Worm (Caenorhabditis elegans) whole organism, L3 larva: ENCODE results near the gene cdh-9.

Experiments used
- R02D3.7 ChIP-seq: fragments of 150-350 bp; optimal IDR thresholded peaks from 2 replicates; lab custom pipeline; 2014; ENCODE audit warnings: missing biosample characterization, missing genetic modification characterization
- ZK546.5 ChIP-seq: sonication (generic microtip); optimal IDR thresholded peaks from 2 replicates; lab custom pipeline; 2017; ENCODE audit warnings: missing biosample characterization, missing genetic modification characterization
- aly-2 ChIP-seq: fragments of 150-350 bp; optimal IDR thresholded peaks from 2 replicates; lab custom pipeline; 2014; ENCODE audit warnings: missing biosample characterization, missing genetic modification characterization
- ceh-82 ChIP-seq: fragments of 150-350 bp; optimal IDR thresholded peaks from 2 replicates; lab custom pipeline; 2014; ENCODE audit warnings: missing biosample characterization, missing genetic modification characterization
- ceh-9 ChIP-seq: sonication (generic microtip); optimal IDR thresholded peaks from 2 replicates; lab custom pipeline; 2018; ENCODE audit warnings: missing biosample characterization, missing genetic modification characterization
- egl-27 ChIP-seq: sonication (generic microtip); optimal IDR thresholded peaks from 4 replicates; lab custom pipeline; 2017; ENCODE audit warnings: missing biosample characterization, missing genetic modification reagents, missing genetic modification characterization
- elt-1 ChIP-seq: fragments of 150-350 bp; optimal IDR thresholded peaks from 2 replicates; lab custom pipeline; 2014; ENCODE audit warnings: missing biosample characterization, missing genetic modification characterization
- elt-2 ChIP-seq: sonication (generic microtip); optimal IDR thresholded peaks from 2 replicates; lab custom pipeline; 2016; ENCODE audit warnings: missing genetic modification reagents, mild to moderate bottlenecking, missing genetic modification characterization, missing compliant biosample characterization
- fkh-10 ChIP-seq: sonication (generic microtip); optimal IDR thresholded peaks from 2 replicates; lab custom pipeline; 2017; ENCODE audit warnings: missing biosample characterization, missing genetic modification reagents, missing genetic modification characterization
- fkh-2 ChIP-seq: fragments of 150-350 bp; optimal IDR thresholded peaks from 2 replicates; lab custom pipeline; 2014; ENCODE audit warnings: missing biosample characterization, missing genetic modification reagents, missing genetic modification characterization
- fos-1 ChIP-seq: fragments of 150-350 bp; optimal IDR thresholded peaks from 2 replicates; lab custom pipeline; 2014; ENCODE audit warnings: missing biosample characterization, missing genetic modification characterization
- hmg-11 ChIP-seq: sonication (generic microtip); optimal IDR thresholded peaks from 2 replicates; lab custom pipeline; 2016; ENCODE audit warnings: missing genetic modification characterization, missing compliant biosample characterization
- mdl-1 ChIP-seq: fragments of 150-350 bp; optimal IDR thresholded peaks from 2 replicates; lab custom pipeline; 2014; ENCODE audit warnings: missing biosample characterization, missing genetic modification characterization
- nfya-1 ChIP-seq: sonication (generic microtip); optimal IDR thresholded peaks from 2 replicates; lab custom pipeline; 2017; ENCODE audit warnings: missing genetic modification characterization, mild to moderate bottlenecking, missing compliant biosample characterization, antibody characterized with exemption, moderate library complexity; ENCODE audit not compliant: insufficient read depth
- nhr-23 ChIP-seq: fragments of 150-350 bp; optimal IDR thresholded peaks from 2 replicates; lab custom pipeline; 2014; ENCODE audit warnings: missing biosample characterization, missing genetic modification reagents, missing genetic modification characterization
- nhr-25 ChIP-seq: sonication (generic microtip); optimal IDR thresholded peaks from 2 replicates; lab custom pipeline; 2017; ENCODE audit warnings: missing biosample characterization, missing genetic modification characterization
- nhr-43 ChIP-seq: sonication (generic microtip); optimal IDR thresholded peaks from 2 replicates; lab custom pipeline; 2016; ENCODE audit warnings: mild to moderate bottlenecking, missing genetic modification characterization, missing compliant biosample characterization; ENCODE audit not compliant: poor library complexity, severe bottlenecking
- nhr-77 ChIP-seq: fragments of 150-350 bp; optimal IDR thresholded peaks from 2 replicates; lab custom pipeline; 2014; ENCODE audit warnings: missing biosample characterization, missing genetic modification characterization
- pha-4 ChIP-seq: fragments of 150-350 bp; optimal IDR thresholded peaks from 2 replicates; lab custom pipeline; 2014; ENCODE audit warnings: missing biosample characterization, missing genetic modification reagents, missing genetic modification characterization
- pqm-1 ChIP-seq: fragments of 150-350 bp; optimal IDR thresholded peaks from 2 replicates; lab custom pipeline; 2017; ENCODE audit warnings: missing biosample characterization, missing genetic modification characterization, inconsistent platforms
- skn-1 ChIP-seq: fragments of 150-350 bp; optimal IDR thresholded peaks from 2 replicates; lab custom pipeline; 2014; ENCODE audit warnings: missing biosample characterization, missing genetic modification characterization
- snpc-4 ChIP-seq: fragments of 150-350 bp; optimal IDR thresholded peaks from 2 replicates; lab custom pipeline; 2014; ENCODE audit warnings: missing biosample characterization, missing genetic modification characterization
- tbx-2 ChIP-seq: sonication (generic microtip); optimal IDR thresholded peaks from 2 replicates; lab custom pipeline; 2016; ENCODE audit warnings: mild to moderate bottlenecking, missing genetic modification characterization, missing compliant biosample characterization
- unc-39 ChIP-seq: sonication (generic microtip); optimal IDR thresholded peaks from 4 replicates; lab custom pipeline; 2017; ENCODE audit warnings: missing biosample characterization, missing genetic modification characterization
- unc-62 ChIP-seq: fragments of 150-350 bp; sonication (generic microtip); optimal IDR thresholded peaks from 4 replicates; lab custom pipeline; 2014; ENCODE audit warnings: missing biosample characterization, missing genetic modification reagents, missing genetic modification characterization
- zag-1 ChIP-seq: fragments of 150-350 bp; optimal IDR thresholded peaks from 2 replicates; lab custom pipeline; 2014; ENCODE audit warnings: missing biosample characterization, missing genetic modification characterization
- ztf-4 ChIP-seq: fragments of 150-350 bp; optimal IDR thresholded peaks from 2 replicates; lab custom pipeline; 2014; ENCODE audit warnings: missing biosample characterization, missing genetic modification characterization

The cdh-9 gene

DNA sequence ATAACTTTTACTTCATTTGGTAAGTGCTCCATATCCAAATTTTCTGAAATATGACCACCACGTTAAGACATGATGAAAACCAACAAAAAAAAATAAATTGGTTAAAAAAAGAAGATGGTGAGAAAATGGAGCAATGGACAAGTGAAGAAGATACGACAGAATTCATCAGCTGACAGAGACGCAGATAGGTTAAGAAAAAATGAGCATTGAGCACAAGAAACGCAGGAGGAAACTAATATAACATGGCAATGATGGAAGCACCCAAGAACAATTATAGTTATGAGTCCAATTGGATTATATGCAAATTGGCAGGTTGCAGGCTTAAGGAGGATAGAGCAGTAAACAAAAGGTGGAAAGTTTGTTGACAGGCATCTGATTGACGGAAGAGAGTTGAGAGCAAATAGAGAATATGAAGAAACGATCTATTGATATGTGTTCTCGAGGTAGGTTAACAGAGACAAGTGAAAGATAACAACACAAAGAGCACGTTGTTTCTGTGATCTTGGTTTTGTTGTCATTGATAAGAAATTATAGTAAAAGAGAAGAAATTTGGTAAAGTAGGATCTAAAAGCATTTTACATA, 41.1 kb upstream of the cdh-9 start, which contains the start of gene K08B5.2:
Gene K08B5.2 (minus strand): TSS at position 43 of the 582 bp plus-strand sequence.
- TF ChIP-seq nfya-1 (tag; lab: Kevin White, UChicago) (peak; percentile 29), unc-39 (tag; lab: Kevin White, UChicago) (no peak), ztf-4 (tag; lab: Kevin White, UChicago) (no peak), ZK546.5 (tag; lab: Kevin White, UChicago) (no peak), nhr-77 (tag; lab: Kevin White, UChicago) (no peak), tbx-2 (tag; lab: Kevin White, UChicago) (no peak), egl-27 (no peak), elt-2 (tag; lab: Kevin White, UChicago) (peak; percentile 72), pqm-1 (tag; lab: Kevin White, UChicago) (peak; percentile 58), skn-1 (tag; lab: Kevin White, UChicago) (no peak), unc-62 (no peak), pha-4 (tag; lab: Kevin White, UChicago) (peak; percentile 83)

DNA sequence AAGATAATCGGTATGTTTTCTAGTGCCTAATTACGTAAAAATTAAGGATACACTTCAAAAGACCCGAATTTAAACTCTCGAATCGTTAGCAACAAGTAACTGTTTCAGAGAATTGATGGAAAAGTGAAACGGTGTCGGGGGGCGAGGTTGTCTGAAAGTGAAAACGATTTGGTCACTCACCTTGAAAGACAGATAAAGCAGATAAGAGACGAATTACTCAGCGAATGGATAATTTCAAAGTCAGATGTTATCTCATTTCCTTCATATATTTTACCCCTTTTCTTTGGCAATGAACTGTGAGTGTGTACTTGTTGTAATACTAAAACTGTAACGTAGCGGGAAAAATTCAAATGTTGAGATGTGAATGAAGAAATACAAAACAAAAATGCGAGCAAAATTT, 39.3 kb upstream of the cdh-9 start:
- TF ChIP-seq elt-1 (tag; lab: Kevin White, UChicago) = peak; percentile 96
- TF ChIP-seq nhr-23 (tag; lab: Kevin White, UChicago) = no peak
- peak; percentile 94 for TF ChIP-seq nhr-25 (tag; lab: Kevin White, UChicago)

DNA sequence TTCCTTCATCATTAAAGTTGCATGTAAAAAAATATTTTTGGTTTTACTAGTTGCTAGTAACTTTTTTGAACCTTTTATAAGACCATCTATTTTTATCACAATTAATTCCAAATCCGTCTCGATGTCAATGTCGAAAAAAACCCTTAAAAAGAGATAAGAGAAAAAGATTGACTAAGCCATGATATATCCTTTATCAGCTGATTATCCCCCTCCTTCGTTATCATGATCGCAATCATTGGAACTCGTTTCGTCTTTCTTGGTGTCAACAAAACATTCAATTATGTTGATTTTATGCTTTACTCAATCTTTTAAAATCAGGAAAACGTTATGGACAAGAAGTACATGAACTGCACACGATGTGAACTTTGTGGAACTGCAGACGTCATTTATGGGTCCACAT, 36.9 kb upstream of the cdh-9 start, which contains the start of gene K08B5.1:
Gene K08B5.1 (plus strand): TSS at position 318 of the 400 bp plus-strand sequence.
- TF ChIP-seq nhr-43 (tag; lab: Kevin White, UChicago) (peak; percentile 57), fos-1 (tag; lab: Kevin White, UChicago) (no peak), nhr-23 (tag; lab: Kevin White, UChicago) (peak; percentile 0)

DNA sequence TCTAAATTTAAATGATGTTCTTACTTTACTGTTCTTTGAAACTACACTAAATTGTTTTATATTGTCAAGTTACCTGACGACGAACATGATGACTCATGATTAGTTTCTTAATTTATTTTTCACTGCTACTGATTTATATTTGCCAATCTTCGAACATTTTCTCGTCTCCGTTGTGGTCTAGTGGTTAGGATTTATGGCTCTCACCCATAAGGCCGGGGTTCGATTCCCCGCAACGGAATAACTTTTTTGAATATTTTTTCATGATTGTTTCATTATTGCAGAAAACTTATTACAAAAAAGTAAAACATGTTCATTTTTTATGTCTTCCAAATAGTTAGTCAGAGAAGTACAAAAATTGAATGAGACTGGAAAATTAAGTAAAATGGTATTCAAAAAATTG, 36.3 kb upstream of the cdh-9 start:
- TF ChIP-seq nfya-1 (tag; lab: Kevin White, UChicago) (peak; percentile 14), hmg-11 (tag; lab: Kevin White, UChicago) (peak; percentile 1), pha-4 (tag; lab: Kevin White, UChicago) (peak; percentile 58), zag-1 (no peak), nhr-25 (tag; lab: Kevin White, UChicago) (peak; percentile 48), elt-2 (tag; lab: Kevin White, UChicago) (peak; percentile 19)

DNA sequence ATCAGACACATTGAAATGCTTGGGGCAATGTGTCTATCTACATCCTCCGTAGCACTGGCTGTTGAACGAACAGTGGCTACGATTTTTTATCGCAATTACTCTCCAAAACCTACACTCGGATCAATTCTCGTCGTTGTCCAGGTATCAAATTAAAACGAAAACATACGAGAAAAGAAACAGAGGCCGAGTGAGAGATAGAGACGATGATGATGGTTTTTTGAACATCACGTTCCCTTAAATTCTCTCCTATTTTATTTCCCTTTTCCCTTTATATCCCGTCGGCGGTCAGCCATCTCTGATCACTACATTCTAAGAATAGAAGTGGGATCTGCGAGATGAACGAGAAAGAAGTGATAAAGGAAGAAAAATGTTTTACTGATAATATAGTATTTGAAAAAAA, 35.6 kb upstream of the cdh-9 start:
- TF ChIP-seq nhr-23 (tag; lab: Kevin White, UChicago) (peak; percentile 54), mdl-1 (tag; lab: Kevin White, UChicago) (no peak), nhr-43 (tag; lab: Kevin White, UChicago) (peak; percentile 7), unc-62 (no peak), ceh-9 (tag; lab: Kevin White, UChicago) (no peak), zag-1 (no peak)
- TF ChIP-seq, all 47 proteins: peak for 2

DNA sequence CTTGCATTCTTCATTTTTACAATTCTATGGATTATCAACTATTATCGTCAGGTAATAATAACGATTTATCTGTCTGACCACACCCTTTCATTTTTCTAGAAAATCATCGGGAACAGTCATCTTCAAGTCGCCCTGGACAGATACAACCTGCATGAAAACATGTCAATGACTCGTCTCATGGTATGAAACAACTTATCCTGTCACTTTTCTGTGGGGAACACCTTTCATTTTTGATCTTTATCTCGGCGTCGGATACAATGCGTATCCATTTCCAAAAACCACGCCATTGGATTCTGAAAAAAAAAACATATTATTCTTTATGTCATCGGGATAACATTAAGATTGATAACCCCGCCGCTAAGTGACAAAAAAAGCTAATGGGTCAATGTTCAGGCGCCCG, 34.1 kb upstream of the cdh-9 start:
- no peak for TF ChIP-seq skn-1 (tag; lab: Kevin White, UChicago)
- peak; percentile 40 for TF ChIP-seq nhr-25 (tag; lab: Kevin White, UChicago)
- no peak for TF ChIP-seq fkh-2 (tag; lab: Kevin White, UChicago)
- no peak for TF ChIP-seq R02D3.7

DNA sequence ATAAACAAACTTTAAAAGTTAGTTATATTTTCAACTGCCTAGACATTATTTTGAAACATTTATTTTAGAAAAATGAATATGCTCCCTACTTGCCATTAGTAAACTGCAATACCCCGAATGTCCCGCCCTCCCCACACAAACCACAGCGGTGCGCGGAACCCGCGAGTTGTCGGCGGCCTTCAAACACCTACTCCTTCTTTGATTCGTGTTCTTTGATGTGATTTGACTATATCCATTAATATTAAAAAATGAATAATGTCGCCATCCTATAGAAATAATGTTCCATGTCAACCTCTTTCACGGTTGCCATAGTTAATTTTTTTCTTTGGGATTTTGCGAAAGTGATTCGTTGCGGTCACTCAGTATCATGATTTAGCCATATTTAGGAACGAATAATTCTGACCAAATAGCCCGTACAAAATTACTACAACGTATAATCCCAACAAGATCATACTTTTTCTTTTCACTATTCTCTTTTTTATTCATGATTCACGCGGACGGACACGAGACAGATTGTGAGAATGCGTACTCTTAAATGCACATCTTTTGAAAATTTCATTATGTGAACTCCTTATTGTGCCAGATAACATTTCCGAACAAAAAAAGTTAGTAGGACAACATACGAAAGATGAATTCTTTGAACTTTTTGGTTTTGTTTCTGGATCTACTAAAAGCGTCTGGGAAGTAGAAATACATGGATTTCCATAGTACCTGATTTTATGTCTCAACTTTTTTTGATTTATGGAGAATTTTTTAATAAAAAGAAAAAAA, 30.3 kb upstream of the cdh-9 start:
- TF ChIP-seq snpc-4 (tag; lab: Kevin White, UChicago) (peak; percentile 88), pha-4 (tag; lab: Kevin White, UChicago) (no peak), R02D3.7 (no peak), aly-2 (tag; lab: Kevin White, UChicago) (no peak), fkh-10 (GFP tag; lab: Kevin White, UChicago) (peak; percentile 70), ceh-82 (no peak)
